Fruit fly (Drosophila melanogaster): ENCODE results near the gene CG2200.
A peak's percentile ranks its signal among the peaks of the same experiment; 100 is the strongest.

The CG2200 gene

DNA sequence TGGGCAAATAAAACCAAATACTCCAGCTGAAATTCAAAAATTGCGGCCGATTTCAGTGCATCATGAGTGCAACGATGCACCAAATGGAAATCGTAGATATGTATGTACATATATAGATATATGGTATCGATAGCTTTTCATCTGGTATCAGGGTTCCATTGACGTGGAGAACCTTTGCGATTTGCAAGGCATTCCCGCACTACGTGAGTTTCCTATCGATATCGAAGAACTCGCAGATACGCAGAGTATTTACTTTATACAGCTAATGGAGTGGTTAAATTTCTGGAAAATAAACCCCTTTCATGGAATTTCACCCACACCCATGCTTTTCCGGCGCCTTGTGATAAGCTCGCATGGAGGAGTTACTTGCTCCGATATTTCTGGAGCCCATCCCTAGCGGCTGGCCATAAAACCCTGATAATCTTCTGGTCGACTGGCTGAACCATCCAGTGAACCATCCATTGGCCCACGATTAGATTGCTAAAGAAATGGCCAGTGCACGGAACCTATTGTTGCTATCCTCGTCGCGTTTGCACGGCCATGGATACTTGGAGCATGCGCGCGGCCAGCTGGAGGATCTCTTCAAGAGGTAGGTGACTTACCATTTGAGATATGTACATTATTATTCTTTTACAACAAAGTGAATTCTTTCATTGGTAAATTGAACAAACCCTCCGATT is at the start of gene CG2200 (continued):
- TF ChIP-seq tio (GFP tag; optimal IDR thresholded peaks at IDR 0.05) (no peak), corto (GFP tag; optimal IDR thresholded peaks at IDR 0.05) (no peak), CG11085 (GFP tag; IDR thresholded peaks at IDR 0.05) (no peak), CG12104 (GFP tag; optimal IDR thresholded peaks at IDR 0.05) (no peak), HHEX (GFP tag; optimal IDR thresholded peaks at IDR 0.05) (no peak), Ada2b (GFP tag; IDR thresholded peaks at IDR 0.05) (no peak), slou (GFP tag; optimal IDR thresholded peaks at IDR 0.05) (no peak), ato (GFP tag; IDR thresholded peaks at IDR 0.05; ENCODE audit: partially characterized antibody) (peak; percentile 84), pum (GFP tag; optimal IDR thresholded peaks at IDR 0.05) (no peak), crol (GFP tag; IDR thresholded peaks at IDR 0.05) (no peak), CG4404 (GFP tag; IDR thresholded peaks at IDR 0.05) (no peak), Pdp1 (GFP tag; optimal IDR thresholded peaks at IDR 0.05) (peak; percentile 22 to 37), CG7963 (GFP tag; IDR thresholded peaks at IDR 0.05; ENCODE audit: partially characterized antibody) (peak; percentile 71), dan (GFP tag; IDR thresholded peaks at IDR 0.05) (no peak), NFAT (GFP tag; IDR thresholded peaks at IDR 0.05) (peak; percentile 33; the same call in 1 of the 2 replicates), CG4360 (GFP tag; IDR thresholded peaks at IDR 0.05) (no peak), Hr51 (GFP tag; optimal IDR thresholded peaks at IDR 0.05) (peak in 1 of 2 experiments; percentile 7), MBD-R2 (GFP tag; IDR thresholded peaks at IDR 0.05) (peak; percentile 74), usp (GFP tag; optimal IDR thresholded peaks at IDR 0.05) (no peak), abd-A (tag; optimal IDR thresholded peaks at IDR 0.05) (no peak), CG32767 (GFP tag; IDR thresholded peaks at IDR 0.05) (no peak), CG2199 (GFP tag; IDR thresholded peaks at IDR 0.05) (no peak), CG1024 (GFP tag; IDR thresholded peaks at IDR 0.05) (no peak), CG6654 (GFP tag; optimal IDR thresholded peaks at IDR 0.05) (no peak), CG8089 (GFP tag; optimal IDR thresholded peaks at IDR 0.05) (no peak), CG11560 (tag; IDR thresholded peaks at IDR 0.05) (no peak), CG7271 (tag; optimal IDR thresholded peaks at IDR 0.05) (no peak), knrl (GFP tag; IDR thresholded peaks at IDR 0.05; ENCODE audit: partially characterized antibody) (peak; percentile 88), CG2129 (GFP tag; IDR thresholded peaks at IDR 0.05; ENCODE audit: partially characterized antibody) (peak; percentile 62), CG10979 (tag; optimal IDR thresholded peaks at IDR 0.05) (peak; percentile 13), jigr1 (GFP tag; IDR thresholded peaks at IDR 0.05) (no peak), exex (tag; optimal IDR thresholded peaks at IDR 0.05) (peak; percentile 42), CG11093 (GFP tag; IDR thresholded peaks at IDR 0.05) (no peak), CG18011 (GFP tag; optimal IDR thresholded peaks at IDR 0.05) (no peak), sisA (GFP tag; IDR thresholded peaks at IDR 0.05) (peak; percentile 36; the same call in 1 of the 2 replicates), CG12744 (GFP tag; optimal IDR thresholded peaks at IDR 0.05) (no peak), CG10565 (GFP tag; optimal IDR thresholded peaks at IDR 0.05) (no peak), wek (GFP tag; optimal IDR thresholded peaks at IDR 0.05) (no peak), org-1 (GFP tag; optimal IDR thresholded peaks at IDR 0.05) (no peak), ind (GFP tag; optimal IDR thresholded peaks at IDR 0.05) (peak; percentile 25), crc (GFP tag; optimal IDR thresholded peaks at IDR 0.05) (no peak), chm (GFP tag; IDR thresholded peaks at IDR 0.05) (no peak), CG14710 (tag; optimal IDR thresholded peaks at IDR 0.05) (peak; percentile 39), cwo (GFP tag; optimal IDR thresholded peaks at IDR 0.05) (no peak), CG2120 (GFP tag; optimal IDR thresholded peaks at IDR 0.05) (peak; percentile 65), Ptx1 (GFP tag; IDR thresholded peaks at IDR 0.05) (no peak; the same call in 1 of the 2 replicates), CG11723 (GFP tag; optimal IDR thresholded peaks at IDR 0.05) (peak; percentile 10), Sry-δ (GFP tag; optimal IDR thresholded peaks at IDR 0.05) (peak; percentile 88), gcm (GFP tag; optimal IDR thresholded peaks at IDR 0.05) (peak; percentile 21), HmgZ (tag; optimal IDR thresholded peaks at IDR 0.05) (peak; percentile 54)

Measured in whole organism, embryonic.